Worm (Caenorhabditis elegans) whole organism, L4/young adult: ENCODE measurements around the gene str-141.

ENCODE experiments used
- dao-5 ChIP-seq: sonication (generic microtip); optimal IDR thresholded peaks from 2 replicates; lab custom pipeline; 2016; ENCODE audit warnings: missing genotype, missing genetic modification characterization, moderate library complexity, missing compliant biosample characterization
- him-1 ChIP-seq: sonication (generic microtip); optimal IDR thresholded peaks from 2 replicates; lab custom pipeline; 2016; ENCODE audit warnings: missing genotype, missing genetic modification reagents, missing genetic modification characterization, missing compliant biosample characterization

ce11 chrV:11344112-11344511 is 20.5 kb upstream of the str-141 start:
- TF ChIP-seq dao-5 (tag; lab: Kevin White, UChicago) (no peak), him-1 (tag; lab: Kevin White, UChicago) (no peak)
